Worm (Caenorhabditis elegans): Measurements from ENCODE around the gene T09E8.4.
"Not testable (repeated sequence)": the region's sequence is repeated elsewhere in the genome, so short reads cannot be mapped to it uniquely, and the experiment has no call there.

The T09E8.4 gene

DNA sequence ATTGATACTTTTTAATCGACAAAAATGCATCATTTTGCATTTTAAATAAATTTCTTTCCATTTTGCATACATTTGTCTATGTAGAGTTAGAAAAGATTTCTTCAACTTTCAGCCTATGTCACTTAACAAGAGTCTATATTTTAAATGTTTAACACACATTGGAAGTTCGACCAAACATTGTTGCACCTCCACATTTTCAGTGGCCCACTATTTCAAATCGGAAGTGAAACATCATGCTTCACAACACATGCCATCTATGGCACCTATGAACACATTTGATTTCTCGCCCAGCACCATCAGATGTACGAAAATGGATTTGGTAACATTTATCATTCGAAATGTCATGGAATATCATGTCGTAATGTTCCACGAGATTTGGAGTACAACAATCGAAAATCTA lies 45.4 kb downstream of the T09E8.4 start, which contains the start of gene dhc-3:
Gene dhc-3 (plus strand): TSS at position 301 of the 400 bp plus-strand sequence.
- TF ChIP-seq ceh-82 (tag; optimal IDR thresholded peaks at IDR 0.05) (no peak), nfya-1 (tag; optimal IDR thresholded peaks at IDR 0.05; ENCODE audit: insufficient read depth) (no peak), unc-39 (tag; optimal IDR thresholded peaks at IDR 0.05) (no peak), nhr-25 (tag; optimal IDR thresholded peaks at IDR 0.05) (no peak), ceh-16 (tag; optimal IDR thresholded peaks at IDR 0.05) (no peak), elt-3 (tag; optimal IDR thresholded peaks at IDR 0.05) (no peak), ceh-9 (tag; optimal IDR thresholded peaks at IDR 0.05) (no peak), unc-62 (GFP tag; optimal IDR thresholded peaks at IDR 0.05) (no peak), sea-2 (GFP tag; optimal IDR thresholded peaks at IDR 0.05) (no peak), nhr-11 (tag; optimal IDR thresholded peaks at IDR 0.05) (no peak), zag-1 (tag; optimal IDR thresholded peaks at IDR 0.05) (no peak), nhr-23 (tag; optimal IDR thresholded peaks at IDR 0.05) (no peak), egl-27 (tag; optimal IDR thresholded peaks at IDR 0.05) (no peak), nhr-67 (tag; optimal IDR thresholded peaks at IDR 0.05) (no peak), mml-1 (tag; optimal IDR thresholded peaks at IDR 0.05) (no peak), skn-1 (tag; optimal IDR thresholded peaks at IDR 0.05) (no peak), eor-1 (tag; optimal IDR thresholded peaks at IDR 0.05) (no peak), nhr-43 (tag; optimal IDR thresholded peaks at IDR 0.05; ENCODE audit: poor library complexity, severe bottlenecking) (no peak)

DNA sequence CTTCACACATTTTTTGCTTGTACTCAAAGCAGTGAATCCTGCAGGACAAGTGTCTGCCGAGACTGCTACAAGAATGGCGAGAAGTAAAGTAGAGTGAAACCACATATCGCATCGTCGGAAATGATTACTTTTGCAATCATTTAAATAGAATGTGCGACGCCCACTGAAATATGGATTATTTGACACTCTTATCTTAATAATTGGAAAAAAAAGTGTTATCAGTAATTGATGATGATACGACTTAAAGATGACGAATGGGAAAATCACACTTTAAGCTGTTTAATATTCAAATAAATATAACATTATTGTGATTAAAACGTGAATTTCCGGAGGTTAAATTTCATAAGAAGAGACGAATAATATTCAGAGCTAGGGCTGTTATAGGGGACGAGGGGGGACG lies 46.1 kb downstream of the T09E8.4 start, which contains the start of gene clec-41:
Gene clec-41 (minus strand): TSS at position 147 of the 400 bp plus-strand sequence.
- peak; percentile 13 for TF ChIP-seq jun-1 (tag; optimal IDR thresholded peaks at IDR 0.05)
- peak; percentile 91 for TF ChIP-seq pqm-1 (tag; optimal IDR thresholded peaks at IDR 0.05)
- TF ChIP-seq ceh-82 (tag; optimal IDR thresholded peaks at IDR 0.05): no peak
- peak; percentile 92 for TF ChIP-seq elt-2 (tag; optimal IDR thresholded peaks at IDR 0.05)

DNA sequence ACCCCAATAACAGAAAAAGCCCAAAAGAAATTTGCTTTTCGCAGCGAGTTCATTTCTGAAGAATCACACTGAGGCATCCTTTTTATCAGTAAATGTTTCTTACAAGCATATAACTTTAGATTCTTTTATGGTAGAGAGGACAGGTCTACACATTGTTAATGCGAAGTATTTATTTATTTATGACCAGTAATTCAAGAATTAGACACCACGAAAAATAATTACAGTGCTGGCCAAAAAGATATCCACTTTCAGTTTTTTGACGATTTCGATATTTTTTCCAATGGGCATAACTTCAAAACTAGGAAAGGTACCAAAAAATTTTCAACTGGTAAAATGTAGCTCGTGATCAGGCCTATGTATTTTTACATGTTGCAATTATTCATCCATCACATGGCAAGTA lies 49.3 kb downstream of the T09E8.4 start, which contains the start of gene clec-225:
Gene clec-225 (minus strand): TSS at position 101 of the 400 bp plus-strand sequence.
- TF ChIP-seq daf-12, fos-1, mdl-1 (tag; optimal IDR thresholded peaks at IDR 0.05): not testable (repeated sequence)

DNA sequence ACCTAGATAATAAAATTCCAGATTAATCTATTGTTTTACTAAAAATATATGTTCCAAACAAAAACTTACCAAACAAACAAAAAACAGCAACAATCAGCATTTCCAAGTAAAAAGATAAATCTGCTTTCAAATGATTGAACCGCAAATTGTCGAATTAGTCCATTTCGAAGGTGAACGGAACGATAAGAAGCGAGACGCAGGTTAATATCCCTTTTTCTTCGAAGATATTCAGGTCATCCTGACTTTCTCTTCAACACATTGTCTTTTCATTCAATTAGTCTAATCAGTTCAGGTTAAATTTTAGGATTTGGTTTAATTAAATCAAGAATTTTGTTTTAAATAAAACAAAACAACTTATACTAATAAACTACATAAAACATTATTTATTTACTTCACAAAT lies 50.7 kb downstream of the T09E8.4 start, which contains the start of gene B0365.9:
Gene B0365.9 (minus strand): TSS at position 186 of the 400 bp plus-strand sequence.
- TF ChIP-seq nfya-1 (tag; optimal IDR thresholded peaks at IDR 0.05; ENCODE audit: insufficient read depth) (no peak), daf-12 (tag; optimal IDR thresholded peaks at IDR 0.05) (no peak), nhr-28 (tag; optimal IDR thresholded peaks at IDR 0.05) (no peak)

Measured in whole organism, L3 larva.